Fruit fly (Drosophila melanogaster): ENCODE results near the gene CG4022.

Gene CG4022

dm6 chr3L:9373374-9374004 lies 37.1 kb downstream of the CG4022 start (continued):
- TF ChIP-seq CG10209 (GFP tag; optimal IDR thresholded peaks at IDR 0.05) (peak; percentile 57), CoRest (tag; optimal IDR thresholded peaks at IDR 0.05) (peak; percentile 69), CG2678 (tag; optimal IDR thresholded peaks at IDR 0.05) (peak; percentile 84), CG2875 (GFP tag; optimal IDR thresholded peaks at IDR 0.05) (peak; percentile 64), Drgx (GFP tag; IDR thresholded peaks at IDR 0.05) (peak; percentile 88), CG8388 (GFP tag; optimal IDR thresholded peaks at IDR 0.05) (peak; percentile 67), CG4617 (GFP tag; optimal IDR thresholded peaks at IDR 0.05; ENCODE audit: borderline replicate concordance) (no peak), CG2712 (tag; optimal IDR thresholded peaks at IDR 0.05) (peak; percentile 72), CG9727 (GFP tag; optimal IDR thresholded peaks at IDR 0.05) (peak; percentile 66), lilli (GFP tag; optimal IDR thresholded peaks at IDR 0.05) (peak; percentile 26), bowl (GFP tag; IDR thresholded peaks at IDR 0.05) (peak; percentile 45; the same call in 1 of the 2 replicates), dysf (GFP tag; IDR thresholded peaks at IDR 0.05) (peak; percentile 75), Ssrp (tag; optimal IDR thresholded peaks at IDR 0.05) (peak; percentile 54), PHDP (tag; optimal IDR thresholded peaks at IDR 0.05) (peak; percentile 73), CG4424 (GFP tag; optimal IDR thresholded peaks at IDR 0.05) (peak; percentile 81), B-H2 (GFP tag; optimal IDR thresholded peaks at IDR 0.05) (peak; percentile 69), CG9932 (GFP tag; IDR thresholded peaks at IDR 0.05) (peak; percentile 61), CG16863 (GFP tag; optimal IDR thresholded peaks at IDR 0.05) (peak; percentile 13), org-1 (GFP tag; optimal IDR thresholded peaks at IDR 0.05) (peak; percentile 55), Vsx1 (GFP tag; optimal IDR thresholded peaks at IDR 0.05) (peak; percentile 66), pzg (GFP tag; optimal IDR thresholded peaks at IDR 0.05) (no peak), schlank (tag; optimal IDR thresholded peaks at IDR 0.05) (no peak), abd-A (tag; optimal IDR thresholded peaks at IDR 0.05) (peak; percentile 63), CG15073 (GFP tag; optimal IDR thresholded peaks at IDR 0.05) (no peak), sisA (GFP tag; IDR thresholded peaks at IDR 0.05) (peak; percentile 72), seq (GFP tag; IDR thresholded peaks at IDR 0.05) (peak; percentile 54), CG14441 (GFP tag; IDR thresholded peaks at IDR 0.05) (peak; percentile 56), CG9437 (GFP tag; optimal IDR thresholded peaks at IDR 0.05) (peak; percentile 22), CG14014 (GFP tag; IDR thresholded peaks at IDR 0.05) (peak; percentile 70; the same call in 1 of the 2 replicates), CG31441 (GFP tag; IDR thresholded peaks at IDR 0.05) (peak; percentile 75), B-H1 (GFP tag; IDR thresholded peaks at IDR 0.05) (no peak), stc (GFP tag; IDR thresholded peaks at IDR 0.05) (peak; percentile 79), CG15479 (GFP tag; optimal IDR thresholded peaks at IDR 0.05) (peak; percentile 13), E2f1 (GFP tag; IDR thresholded peaks at IDR 0.05) (peak; percentile 73), CG17359 (tag; optimal IDR thresholded peaks at IDR 0.05) (peak; percentile 82), CG13775 (GFP tag; optimal IDR thresholded peaks at IDR 0.05) (peak; percentile 56), fd3F (GFP tag; optimal IDR thresholded peaks at IDR 0.05) (peak; percentile 4), CG4360 (GFP tag; IDR thresholded peaks at IDR 0.05) (0 out of 2 replicates have a peak, but pooled peaks have one; percentile 38), sna (GFP tag; IDR thresholded peaks at IDR 0.05; ENCODE audit: partially characterized antibody) (peak; percentile 67; the same call in 1 of the 2 replicates), tio (GFP tag; optimal IDR thresholded peaks at IDR 0.05) (no peak), CG7556 (GFP tag; optimal IDR thresholded peaks at IDR 0.05) (peak; percentile 77), CG7372 (GFP tag; IDR thresholded peaks at IDR 0.05) (peak; percentile 28; the same call in 1 of the 2 replicates), dati (GFP tag; IDR thresholded peaks at IDR 0.05) (no peak; the same call in 1 of the 2 replicates), dmrt99B (tag; optimal IDR thresholded peaks at IDR 0.05) (peak; percentile 78), luna (GFP tag; optimal IDR thresholded peaks at IDR 0.05) (no peak), CG13287 (GFP tag; IDR thresholded peaks at IDR 0.05; ENCODE audit: partially characterized antibody) (peak; percentile 52), zen2 (GFP tag; IDR thresholded peaks at IDR 0.05; ENCODE audit: partially characterized antibody) (peak; percentile 28; the same call in 1 of the 3 replicates), Nf-YC (tag; optimal IDR thresholded peaks at IDR 0.05) (no peak), Lhr (GFP tag; optimal IDR thresholded peaks at IDR 0.05) (peak; percentile 2)

Data from whole organism, embryonic.